Worm (Caenorhabditis elegans): ENCODE data around the gene dmsr-8.
A peak's percentile ranks its signal among the peaks of the same experiment; 100 is the strongest.

The dmsr-8 gene

DNA sequence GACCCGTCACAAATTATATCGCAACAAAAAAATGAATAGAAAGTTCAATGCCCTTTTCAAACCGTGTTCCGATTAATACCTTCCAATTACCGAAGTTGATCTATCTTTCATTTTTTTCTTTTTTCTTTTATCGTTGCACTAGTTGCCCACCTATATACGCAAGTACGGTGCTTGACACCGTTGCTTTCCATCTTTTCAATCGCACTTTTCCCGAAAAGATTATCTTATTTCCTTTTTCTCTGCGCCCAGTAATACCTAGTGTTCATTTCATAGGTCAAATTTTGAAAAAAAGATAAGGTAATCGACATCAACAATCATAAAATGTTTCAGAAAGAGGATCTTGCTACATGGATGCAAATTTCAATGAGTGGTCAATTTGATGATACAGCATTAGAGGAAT is 15.4 kb upstream of the dmsr-8 start:
- no peak for TF ChIP-seq mdl-1 (tag; optimal IDR thresholded peaks at IDR 0.05)
- TF ChIP-seq egl-27 (tag; optimal IDR thresholded peaks at IDR 0.05): no peak
- no peak for TF ChIP-seq unc-62 (GFP tag; optimal IDR thresholded peaks at IDR 0.05)
- TF ChIP-seq fos-1 (tag; optimal IDR thresholded peaks at IDR 0.05): peak; percentile 22

DNA sequence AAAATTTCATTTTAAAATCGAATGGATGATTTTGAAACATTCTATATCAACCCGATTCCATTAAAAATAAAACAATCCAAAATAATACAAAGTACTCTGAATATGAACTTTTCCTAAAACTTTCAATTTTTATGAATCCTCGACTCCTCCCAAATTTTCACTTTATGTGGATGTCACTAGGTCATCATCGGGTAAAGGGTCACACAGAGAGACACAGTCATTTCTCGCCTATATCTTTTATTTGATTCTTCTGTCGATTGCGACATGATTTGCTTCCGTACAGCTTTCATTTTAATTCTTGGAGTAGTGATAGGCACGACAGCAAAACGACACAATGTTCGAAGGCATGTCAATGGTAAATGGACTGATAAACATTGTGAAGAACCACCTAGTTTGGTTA is 14.3 kb upstream of the dmsr-8 start, which contains the start of gene F25D1.3:
TSS of gene F25D1.3 (plus strand) at position 225 of the 400 bp plus-strand sequence.
- peak; percentile 30 for TF ChIP-seq blmp-1 (tag; optimal IDR thresholded peaks at IDR 0.05; ENCODE audit: insufficient read depth)
- no peak for TF ChIP-seq ama-1 (optimal IDR thresholded peaks at IDR 0.05)

ce11 chrV:10525902-10526301 is 11.7 kb upstream of the dmsr-8 start, which contains the start of the genes C35A5.8 and hda-11:
Gene C35A5.8 (minus strand): TSS chrV:10525908.
Gene hda-11 (plus strand): TSS chrV:10526184.
- TF ChIP-seq sma-9 (GFP tag; optimal IDR thresholded peaks at IDR 0.05) (peak; percentile 86), sma-9 (tag; optimal IDR thresholded peaks at IDR 0.05) (no peak), nhr-10 (tag; optimal IDR thresholded peaks at IDR 0.05) (no peak), mbf-1 (tag; optimal IDR thresholded peaks at IDR 0.05) (no peak), nhr-6 (tag; optimal IDR thresholded peaks at IDR 0.05) (peak; percentile 41), elt-1 (tag; optimal IDR thresholded peaks at IDR 0.05) (no peak), nhr-25 (tag; optimal IDR thresholded peaks at IDR 0.05) (no peak), unc-55 (GFP tag; optimal IDR thresholded peaks at IDR 0.05) (peak; percentile 77), skn-1 (tag; optimal IDR thresholded peaks at IDR 0.05) (no peak), lin-13 (GFP tag; optimal IDR thresholded peaks at IDR 0.05) (no peak), alr-1 (tag; optimal IDR thresholded peaks at IDR 0.05) (no peak), egl-27 (tag; optimal IDR thresholded peaks at IDR 0.05) (no peak), snpc-4 (tag; optimal IDR thresholded peaks at IDR 0.05) (peak; percentile 14), fos-1 (tag; optimal IDR thresholded peaks at IDR 0.05) (peak; percentile 44), F13H6.1 (tag; optimal IDR thresholded peaks at IDR 0.05) (peak; percentile 73), gmeb-1 (tag; optimal IDR thresholded peaks at IDR 0.05) (peak; percentile 76), sem-4 (tag; optimal IDR thresholded peaks at IDR 0.05) (peak; percentile 34), ceh-82 (tag; optimal IDR thresholded peaks at IDR 0.05) (no peak), ztf-4 (tag; optimal IDR thresholded peaks at IDR 0.05) (no peak), mdl-1 (tag; optimal IDR thresholded peaks at IDR 0.05) (no peak), sma-3 (GFP tag; optimal IDR thresholded peaks at IDR 0.05) (peak; percentile 62), nhr-237 (tag; optimal IDR thresholded peaks at IDR 0.05) (no peak), ztf-1 (GFP tag; conservative IDR thresholded peaks at IDR 0.05) (no peak), lin-11 (tag; optimal IDR thresholded peaks at IDR 0.05) (no peak), ceh-16 (tag; optimal IDR thresholded peaks at IDR 0.05) (no peak), R02D3.7 (tag; optimal IDR thresholded peaks at IDR 0.05) (no peak), unc-39 (tag; optimal IDR thresholded peaks at IDR 0.05) (no peak), Y55F3AM.14 (GFP tag; optimal IDR thresholded peaks at IDR 0.05) (no peak), nhr-23 (tag; optimal IDR thresholded peaks at IDR 0.05) (no peak), ama-1 (optimal IDR thresholded peaks at IDR 0.05) (no peak), elt-3 (tag; optimal IDR thresholded peaks at IDR 0.05) (no peak), C34F6.9 (tag; optimal IDR thresholded peaks at IDR 0.05) (peak; percentile 69), nhr-21 (tag; optimal IDR thresholded peaks at IDR 0.05) (peak; percentile 30), ZK546.5 (tag; optimal IDR thresholded peaks at IDR 0.05) (no peak), crh-2 (tag; optimal IDR thresholded peaks at IDR 0.05) (peak; percentile 64), nhr-12 (tag; optimal IDR thresholded peaks at IDR 0.05) (no peak), unc-62 (GFP tag; optimal IDR thresholded peaks at IDR 0.05) (no peak), lsy-2 (tag; optimal IDR thresholded peaks at IDR 0.05) (peak; percentile 65 to 75), nhr-77 (tag; optimal IDR thresholded peaks at IDR 0.05) (no peak), lin-39 (tag; optimal IDR thresholded peaks at IDR 0.05) (no peak), nhr-11 (tag; optimal IDR thresholded peaks at IDR 0.05) (no peak), ztf-11 (tag; optimal IDR thresholded peaks at IDR 0.05) (no peak), mab-5 (tag; optimal IDR thresholded peaks at IDR 0.05) (no peak), nhr-129 (tag; optimal IDR thresholded peaks at IDR 0.05) (peak; percentile 62), blmp-1 (tag; optimal IDR thresholded peaks at IDR 0.05; ENCODE audit: insufficient read depth) (peak; percentile 10), zag-1 (tag; optimal IDR thresholded peaks at IDR 0.05) (no peak)
